Worm (Caenorhabditis elegans): Measurements from ENCODE around the gene cand-1.

cand-1 gene

DNA sequence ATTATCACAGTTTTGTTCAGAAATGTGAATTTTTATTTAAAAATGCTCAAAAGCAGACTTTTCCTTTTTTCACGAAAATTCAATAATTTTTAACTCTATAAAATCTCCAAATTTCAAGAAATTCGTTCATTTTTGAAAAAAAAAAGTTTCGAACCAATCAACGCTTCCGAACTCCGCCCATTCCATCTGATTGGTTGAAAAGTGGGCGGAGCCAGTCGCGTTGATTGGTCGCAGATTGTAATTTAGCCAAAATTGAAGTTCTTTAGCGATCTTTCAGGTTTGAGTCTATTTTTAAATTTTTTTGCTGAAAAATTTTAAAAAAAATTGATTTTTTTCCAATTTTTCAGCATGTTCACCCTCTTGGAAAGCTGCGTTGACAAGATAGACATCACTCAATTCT, 9.7 kb downstream of the cand-1 start:
- TF ChIP-seq unc-39 (tag; optimal IDR thresholded peaks at IDR 0.05): no peak
- no peak for TF ChIP-seq ztf-11 (tag; optimal IDR thresholded peaks at IDR 0.05)
- no peak for TF ChIP-seq unc-62 (GFP tag; optimal IDR thresholded peaks at IDR 0.05)
- no peak for TF ChIP-seq nhr-10 (tag; optimal IDR thresholded peaks at IDR 0.05)
- no peak for TF ChIP-seq R02D3.7 (tag; optimal IDR thresholded peaks at IDR 0.05)
- no peak for TF ChIP-seq ztf-4 (tag; optimal IDR thresholded peaks at IDR 0.05)
- no peak for TF ChIP-seq aly-2 (tag; optimal IDR thresholded peaks at IDR 0.05)
- TF ChIP-seq lin-39 (tag; optimal IDR thresholded peaks at IDR 0.05): no peak
- TF ChIP-seq elt-1 (tag; optimal IDR thresholded peaks at IDR 0.05): no peak
- TF ChIP-seq sma-3 (GFP tag; optimal IDR thresholded peaks at IDR 0.05): no peak
- no peak for TF ChIP-seq snpc-4 (tag; optimal IDR thresholded peaks at IDR 0.05)
- TF ChIP-seq zag-1 (tag; optimal IDR thresholded peaks at IDR 0.05): no peak
- TF ChIP-seq mab-5 (tag; optimal IDR thresholded peaks at IDR 0.05): no peak
- no peak for TF ChIP-seq skn-1 (tag; optimal IDR thresholded peaks at IDR 0.05)
- TF ChIP-seq dmd-4 (tag; optimal IDR thresholded peaks at IDR 0.05): no peak
- TF ChIP-seq elt-3 (tag; optimal IDR thresholded peaks at IDR 0.05): no peak
- TF ChIP-seq egl-27 (tag; optimal IDR thresholded peaks at IDR 0.05): no peak
- no peak for TF ChIP-seq ceh-16 (tag; optimal IDR thresholded peaks at IDR 0.05)

DNA sequence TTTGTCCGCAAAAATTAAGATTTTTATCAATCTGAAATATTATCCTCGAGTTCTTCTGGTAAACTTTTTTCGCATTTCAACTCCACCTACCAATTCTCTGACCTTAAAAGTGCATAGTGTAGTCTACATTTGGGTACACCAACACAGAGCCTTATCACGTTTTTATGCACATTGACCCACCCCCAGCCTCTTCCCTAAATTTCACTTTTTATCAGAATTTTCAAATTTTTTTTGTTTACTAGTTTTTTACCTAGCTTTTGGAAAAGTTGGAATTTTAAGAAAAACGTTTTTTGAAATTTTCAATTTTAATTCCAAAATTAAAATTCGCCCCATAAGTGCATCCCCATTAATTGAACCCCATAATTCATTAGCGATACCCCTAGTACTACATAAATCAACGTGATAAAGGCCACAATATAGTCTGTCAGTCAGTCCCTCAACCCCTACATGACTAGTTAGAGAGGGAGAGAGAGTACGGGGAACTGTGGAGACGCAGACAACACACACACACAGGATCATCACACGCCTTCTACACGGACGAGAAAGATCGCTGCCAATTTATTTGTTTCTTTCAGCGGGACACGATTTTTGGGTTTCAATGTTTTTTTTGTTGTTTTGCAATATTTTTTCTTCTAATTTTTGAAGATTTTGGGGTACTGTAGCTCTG, 12.0 kb downstream of the cand-1 start:
- peak; percentile 7 for TF ChIP-seq sma-3 (GFP tag; optimal IDR thresholded peaks at IDR 0.05)
- peak; percentile 45 for TF ChIP-seq nhr-21 (tag; optimal IDR thresholded peaks at IDR 0.05)
- TF ChIP-seq lin-13 (GFP tag; optimal IDR thresholded peaks at IDR 0.05): no peak
- TF ChIP-seq mab-5 (tag; optimal IDR thresholded peaks at IDR 0.05): peak; percentile 42
- peak; percentile 10 for TF ChIP-seq unc-55 (GFP tag; optimal IDR thresholded peaks at IDR 0.05)
- peak; percentile 48 for TF ChIP-seq nhr-25 (tag; optimal IDR thresholded peaks at IDR 0.05)

DNA sequence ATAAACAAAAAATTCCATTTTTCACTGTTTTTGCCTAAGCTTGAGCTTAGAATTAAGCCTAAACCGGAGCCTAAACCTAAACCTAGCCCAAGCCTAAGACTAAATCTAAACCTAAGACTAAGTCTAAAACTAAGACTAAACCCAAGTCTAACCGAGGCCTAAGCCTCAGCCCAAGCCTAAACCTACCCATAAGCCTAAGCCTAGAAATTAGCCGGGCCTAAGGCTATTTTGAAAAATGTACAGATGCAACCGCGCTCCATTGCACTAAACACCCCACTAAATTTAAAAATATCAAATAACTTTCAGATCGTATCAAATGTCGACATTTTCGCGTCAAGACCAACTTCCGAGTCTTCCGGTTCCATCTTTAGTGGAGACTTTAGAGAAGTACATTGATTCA, 12.6 kb downstream of the cand-1 start, which contains the start of gene T20B3.1:
Gene T20B3.1 (plus strand): TSS at position 301 of the 400 bp plus-strand sequence.
- no peak for TF ChIP-seq ztf-4 (tag; optimal IDR thresholded peaks at IDR 0.05)
- TF ChIP-seq lin-39 (tag; optimal IDR thresholded peaks at IDR 0.05): no peak
- TF ChIP-seq fos-1 (tag; optimal IDR thresholded peaks at IDR 0.05): no peak
- no peak for TF ChIP-seq sma-3 (GFP tag; optimal IDR thresholded peaks at IDR 0.05)

DNA sequence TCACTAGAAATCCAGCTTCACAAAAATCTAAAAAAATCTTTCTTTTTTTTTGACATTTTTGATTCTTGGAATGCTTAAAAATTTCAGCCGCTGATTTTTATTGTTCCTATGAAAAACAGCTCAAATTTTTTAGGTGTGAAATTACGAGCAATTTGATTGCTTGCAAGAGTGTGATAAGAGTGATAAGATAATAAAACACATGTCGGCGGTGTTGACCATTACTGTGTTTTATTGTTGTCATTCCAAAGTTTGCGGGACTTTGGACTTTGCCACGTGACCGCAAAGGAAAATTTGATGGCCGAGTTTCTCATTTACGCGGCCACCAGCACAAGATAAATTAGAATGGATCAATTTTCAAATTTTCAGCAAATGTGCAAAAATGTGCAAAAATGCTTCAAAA, 14.0 kb downstream of the cand-1 start:
- TF ChIP-seq fos-1 (tag; optimal IDR thresholded peaks at IDR 0.05) (peak; percentile 42), sem-4 (tag; optimal IDR thresholded peaks at IDR 0.05) (no peak), gmeb-1 (tag; optimal IDR thresholded peaks at IDR 0.05) (peak; percentile 45), sma-9 (GFP tag; optimal IDR thresholded peaks at IDR 0.05) (peak; percentile 29), sma-9 (tag; optimal IDR thresholded peaks at IDR 0.05) (no peak), unc-39 (tag; optimal IDR thresholded peaks at IDR 0.05) (no peak)

DNA sequence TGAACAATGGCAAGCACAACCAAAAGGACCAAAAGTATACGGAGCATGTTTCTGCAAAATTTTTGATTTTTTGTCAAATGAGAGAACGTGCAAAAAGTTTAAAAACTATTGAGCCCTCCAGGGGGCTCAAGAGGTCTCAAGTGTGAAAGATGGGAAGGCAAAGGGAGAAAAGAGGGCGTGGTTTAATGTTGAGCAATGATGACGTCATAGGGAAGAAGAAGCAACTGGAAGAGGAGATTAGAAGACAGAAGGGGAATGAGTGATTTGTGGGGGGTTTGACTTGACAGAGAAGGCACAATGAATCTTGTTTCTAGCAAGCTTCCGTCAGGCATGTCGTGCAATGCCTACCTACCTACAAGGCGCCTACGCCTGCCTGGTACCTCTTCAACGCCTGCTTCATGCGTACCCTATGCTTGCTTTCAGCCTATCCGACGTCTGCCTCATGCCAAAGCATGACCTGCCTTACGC, 18.6 kb downstream of the cand-1 start, which contains the start of gene T20B3.14:
Gene T20B3.14 (minus strand): TSS at position 51 of the 468 bp plus-strand sequence.
- TF ChIP-seq nhr-23 (tag; optimal IDR thresholded peaks at IDR 0.05) (no peak), nhr-21 (tag; optimal IDR thresholded peaks at IDR 0.05) (no peak), alr-1 (tag; optimal IDR thresholded peaks at IDR 0.05) (no peak), unc-55 (GFP tag; optimal IDR thresholded peaks at IDR 0.05) (peak; percentile 39), crh-2 (tag; optimal IDR thresholded peaks at IDR 0.05) (no peak), elt-1 (tag; optimal IDR thresholded peaks at IDR 0.05) (no peak), unc-39 (tag; optimal IDR thresholded peaks at IDR 0.05) (no peak)

DNA sequence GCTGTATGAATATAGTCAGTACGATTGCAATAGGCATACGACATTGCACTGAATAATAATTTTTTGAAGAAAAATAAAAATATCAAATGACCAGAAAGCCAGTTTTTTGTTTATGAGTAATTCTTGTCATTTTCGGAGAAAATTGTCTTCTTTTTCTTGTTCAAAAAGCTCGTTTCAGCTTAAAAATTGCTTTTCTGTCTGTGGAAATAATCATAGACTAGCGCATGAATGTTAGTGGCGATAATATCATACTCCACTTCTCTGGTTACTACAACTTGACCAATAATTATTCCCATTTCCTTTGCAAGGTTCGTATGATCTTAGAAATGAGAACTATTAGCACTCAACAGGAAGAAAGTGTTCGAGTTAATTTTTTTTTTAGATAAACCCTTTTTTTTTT, 24.8 kb downstream of the cand-1 start, which contains the start of gene srh-216:
Gene srh-216 (minus strand): TSS at position 101 of the 400 bp plus-strand sequence.
- TF ChIP-seq lin-13 (GFP tag; optimal IDR thresholded peaks at IDR 0.05) (no peak), sma-3 (GFP tag; optimal IDR thresholded peaks at IDR 0.05) (no peak), mbf-1 (tag; optimal IDR thresholded peaks at IDR 0.05) (no peak), ama-1 (optimal IDR thresholded peaks at IDR 0.05) (no peak), egl-27 (tag; optimal IDR thresholded peaks at IDR 0.05) (no peak)
